Worm (Caenorhabditis elegans) whole organism, late embryonic: ENCODE results near the gene ZK792.7.

Experiments used
- C38D4.7 ChIP-seq: fragments of 200-800 bp; sonication (Bioruptor generic); optimal IDR thresholded peaks from 2 replicates; lab custom pipeline; 2018; ENCODE audit warnings: mild to moderate bottlenecking, missing genetic modification characterization, moderate library complexity, missing compliant biosample characterization
- F13H6.1 ChIP-seq: sonication (generic microtip); optimal IDR thresholded peaks from 2 replicates; lab custom pipeline; 2016; ENCODE audit warnings: missing genetic modification characterization, missing compliant biosample characterization
- K09A11.1 ChIP-seq: sonication (generic microtip); optimal IDR thresholded peaks from 2 replicates; lab custom pipeline; 2017; ENCODE audit warnings: antibody characterized with exemption, mild to moderate bottlenecking, missing genetic modification characterization, missing compliant biosample characterization; ENCODE audit not compliant: insufficient read depth
- T23F11.4 ChIP-seq: fragments of 200-800 bp; sonication (Bioruptor generic); optimal IDR thresholded peaks from 2 replicates; lab custom pipeline; 2018; ENCODE audit warnings: mild to moderate bottlenecking, missing genetic modification characterization, missing compliant biosample characterization
- ama-1 ChIP-seq: fragments of 150-350 bp; optimal IDR thresholded peaks from 2 replicates; lab custom pipeline; 2014
- ceh-24 ChIP-seq: sonication (generic microtip); optimal IDR thresholded peaks from 2 replicates; lab custom pipeline; 2016; ENCODE audit warnings: mild to moderate bottlenecking, missing genetic modification characterization, missing compliant biosample characterization
- ceh-30 ChIP-seq: fragments of 150-350 bp; optimal IDR thresholded peaks from 2 replicates; lab custom pipeline; 2014; ENCODE audit warnings: missing biosample characterization, missing genetic modification characterization
- ceh-34 ChIP-seq: sonication (generic microtip); optimal IDR thresholded peaks from 2 replicates; lab custom pipeline; 2016; ENCODE audit warnings: mild to moderate bottlenecking, missing genetic modification characterization, missing compliant biosample characterization
- ceh-45 ChIP-seq: fragments of 200-800 bp; sonication (Bioruptor generic); IDR thresholded peaks from 2 replicates; pipeline ENCODE4 v1.3.6; 2022; ENCODE audit warnings: missing genetic modification reagents, missing genetic modification characterization, missing compliant biosample characterization
- ceh-6 ChIP-seq: fragments of 200-800 bp; sonication (Bioruptor generic); optimal IDR thresholded peaks from 2 replicates; lab custom pipeline; 2018; ENCODE audit warnings: mild to moderate bottlenecking, missing genetic modification characterization, missing compliant biosample characterization
- che-1 ChIP-seq: sonication (generic microtip); optimal IDR thresholded peaks from 2 replicates; lab custom pipeline; 2016; ENCODE audit warnings: mild to moderate bottlenecking, missing genetic modification characterization, missing compliant biosample characterization
- dve-1 ChIP-seq: sonication (generic microtip); optimal IDR thresholded peaks from 2 replicates; lab custom pipeline; 2017; ENCODE audit warnings: antibody characterized with exemption, mild to moderate bottlenecking, missing genetic modification characterization, missing compliant biosample characterization
- eyg-1 ChIP-seq: sonication (generic microtip); optimal IDR thresholded peaks from 2 replicates; lab custom pipeline; 2016; ENCODE audit warnings: missing genotype, missing genetic modification characterization, missing compliant biosample characterization
- fax-1 ChIP-seq: sonication (generic microtip); optimal IDR thresholded peaks from 2 replicates; lab custom pipeline; 2016; ENCODE audit warnings: missing genotype, missing genetic modification characterization, missing compliant biosample characterization
- fkh-10 ChIP-seq: fragments of 150-350 bp; optimal IDR thresholded peaks from 2 replicates; lab custom pipeline; 2014; ENCODE audit warnings: missing biosample characterization, missing genetic modification reagents, missing genetic modification characterization
- hlh-13 ChIP-seq: fragments of 200-800 bp; sonication (Bioruptor generic); optimal IDR thresholded peaks from 2 replicates; lab custom pipeline; 2018; ENCODE audit warnings: mild to moderate bottlenecking, missing genetic modification characterization, missing compliant biosample characterization
- hlh-30 ChIP-seq: sonication (generic microtip); optimal IDR thresholded peaks from 2 replicates; lab custom pipeline; 2017; ENCODE audit warnings: antibody characterized with exemption, missing genetic modification characterization, missing compliant biosample characterization; ENCODE audit not compliant: insufficient read depth
- hlh-6 ChIP-seq: sonication (generic microtip); optimal IDR thresholded peaks from 2 replicates; lab custom pipeline; 2016; ENCODE audit warnings: missing genotype, missing genetic modification characterization, missing compliant biosample characterization
- hlh-8 ChIP-seq: sonication (generic microtip); optimal IDR thresholded peaks from 2 replicates; lab custom pipeline; 2016; ENCODE audit warnings: missing genotype, missing genetic modification characterization, missing compliant biosample characterization
- madf-2 ChIP-seq: sonication (generic microtip); optimal IDR thresholded peaks from 2 replicates; lab custom pipeline; 2017; ENCODE audit warnings: missing genetic modification characterization, missing compliant biosample characterization
- nhr-232 ChIP-seq: sonication (generic microtip); optimal IDR thresholded peaks from 2 replicates; lab custom pipeline; 2016; ENCODE audit warnings: missing genetic modification characterization, missing compliant biosample characterization
- odd-2 ChIP-seq: sonication (generic microtip); optimal IDR thresholded peaks from 2 replicates; lab custom pipeline; 2017; ENCODE audit warnings: antibody characterized with exemption, mild to moderate bottlenecking, missing genetic modification characterization, missing compliant biosample characterization
- pag-3 ChIP-seq: sonication (generic microtip); optimal IDR thresholded peaks from 2 replicates; lab custom pipeline; 2016; ENCODE audit warnings: missing compliant biosample characterization, missing genetic modification characterization, borderline replicate concordance
- pha-2 ChIP-seq: sonication (generic microtip); optimal IDR thresholded peaks from 2 replicates; lab custom pipeline; 2017; ENCODE audit warnings: mild to moderate bottlenecking, missing genetic modification characterization, missing compliant biosample characterization
- pha-4 ChIP-seq: fragments of 150-350 bp; optimal IDR thresholded peaks from 2 replicates; lab custom pipeline; 2018; ENCODE audit warnings: missing biosample characterization, missing genetic modification reagents, missing genetic modification characterization
- pqm-1 ChIP-seq: sonication (generic microtip); optimal IDR thresholded peaks from 2 replicates; lab custom pipeline; 2016; ENCODE audit warnings: missing genetic modification characterization, missing compliant biosample characterization
- pros-1 ChIP-seq: fragments of 150-350 bp; optimal IDR thresholded peaks from 2 replicates; lab custom pipeline; 2014; ENCODE audit warnings: missing biosample characterization, missing genetic modification reagents, missing genetic modification characterization
- rnt-1 ChIP-seq: sonication (generic microtip); optimal IDR thresholded peaks from 2 replicates; lab custom pipeline; 2016; ENCODE audit warnings: missing genetic modification characterization, missing compliant biosample characterization
- sox-2 ChIP-seq: fragments of 200-800 bp; sonication (Bioruptor generic); IDR thresholded peaks from 2 replicates; pipeline ENCODE4 v1.3.6; 2022; ENCODE audit warnings: missing genetic modification reagents, missing genetic modification characterization, missing compliant biosample characterization
- sox-4 ChIP-seq: sonication (generic microtip); optimal IDR thresholded peaks from 2 replicates; lab custom pipeline; 2017; ENCODE audit warnings: mild to moderate bottlenecking, missing genetic modification characterization, inconsistent platforms, missing compliant biosample characterization
- syd-9 ChIP-seq: sonication (generic microtip); optimal IDR thresholded peaks from 2 replicates; lab custom pipeline; 2016; ENCODE audit warnings: mild to moderate bottlenecking, missing genetic modification characterization, moderate library complexity, missing compliant biosample characterization
- tbx-2 ChIP-seq: sonication (generic microtip); optimal IDR thresholded peaks from 2 replicates; lab custom pipeline; 2016; ENCODE audit warnings: missing genetic modification characterization, missing compliant biosample characterization
- unc-86 ChIP-seq: sonication (generic microtip); optimal IDR thresholded peaks from 2 replicates; lab custom pipeline; 2016; ENCODE audit warnings: missing genetic modification characterization, missing compliant biosample characterization
- zip-5 ChIP-seq: sonication (generic microtip); optimal IDR thresholded peaks from 2 replicates; lab custom pipeline; 2016; ENCODE audit warnings: missing genetic modification characterization, missing compliant biosample characterization

Gene ZK792.7

DNA sequence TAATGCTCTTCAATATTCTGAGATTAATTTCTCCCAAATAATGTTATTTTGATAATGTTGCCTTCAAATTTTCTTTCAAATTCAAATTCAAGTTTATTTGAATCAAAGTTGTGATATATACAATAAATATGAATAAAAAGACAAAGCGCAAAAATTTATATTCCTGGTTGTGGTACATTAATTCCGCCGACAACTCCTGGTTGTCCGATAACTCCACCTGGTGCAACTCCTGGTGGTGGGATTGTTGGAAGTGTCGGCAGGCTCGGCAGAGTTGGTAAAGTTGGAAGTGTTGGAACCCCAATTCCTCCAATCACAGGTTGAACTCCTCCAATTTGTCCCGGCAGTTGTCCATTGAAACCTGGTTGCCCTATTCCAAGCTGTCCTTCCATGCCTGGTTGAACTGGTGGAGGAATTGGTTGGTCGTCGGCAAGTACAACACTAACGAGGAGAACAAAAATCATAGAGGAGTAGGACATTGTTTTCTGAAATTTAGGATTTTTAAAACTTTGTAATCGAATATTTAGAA lies 43.9 kb downstream of the ZK792.7 start, which contains the start of gene K01A6.7:
K01A6.7 (minus strand) TSS at position 476 of the 526 bp plus-strand sequence.
- no peak for TF ChIP-seq fax-1 (tag; lab: Kevin White, UChicago)
- TF ChIP-seq ceh-34 (tag; lab: Kevin White, UChicago): no peak
- TF ChIP-seq sox-4 (tag; lab: Kevin White, UChicago): no peak

DNA sequence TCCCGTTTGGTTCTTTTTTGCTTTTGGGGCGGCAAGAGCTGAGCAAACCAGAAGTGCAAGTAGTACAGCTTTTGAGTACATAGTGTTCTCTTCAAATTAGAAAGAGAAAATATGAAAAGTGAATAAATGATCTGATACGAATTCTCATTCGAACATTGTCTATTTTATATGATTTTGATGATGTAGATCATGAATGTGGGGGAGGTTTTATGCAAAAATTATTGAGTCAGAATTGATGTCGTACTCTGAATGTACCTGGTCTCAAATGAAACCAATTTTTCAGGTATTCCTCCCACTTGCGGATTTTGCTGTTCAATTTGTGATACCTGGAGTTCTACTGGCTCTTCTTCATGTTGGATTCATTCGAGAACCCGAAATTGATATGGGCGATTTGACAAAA lies 46.0 kb downstream of the ZK792.7 start, which contains the start of gene K01A6.4:
K01A6.4 (minus strand) TSS at position 101 of the 400 bp plus-strand sequence.
- TF ChIP-seq T23F11.4 (GFP tag; lab: Kevin White, UChicago): no peak
- no peak for TF ChIP-seq eyg-1 (tag; lab: Kevin White, UChicago)
- TF ChIP-seq hlh-13 (GFP tag; lab: Kevin White, UChicago): no peak
- TF ChIP-seq ama-1 (lab: Kevin White, UChicago): no peak
- no peak for TF ChIP-seq pqm-1 (tag; lab: Kevin White, UChicago)
- TF ChIP-seq unc-86 (tag; lab: Kevin White, UChicago): no peak
- no peak for TF ChIP-seq C38D4.7 (GFP tag; lab: Kevin White, UChicago)
- no peak for TF ChIP-seq ceh-30 (tag; lab: Kevin White, UChicago)
- no peak for TF ChIP-seq zip-5 (tag; lab: Kevin White, UChicago)
- no peak for TF ChIP-seq dve-1 (tag; lab: Kevin White, UChicago)
- no peak for TF ChIP-seq F13H6.1
- TF ChIP-seq hlh-30 (tag; lab: Kevin White, UChicago): no peak
- TF ChIP-seq pha-2 (tag; lab: Kevin White, UChicago): no peak
- no peak for TF ChIP-seq pag-3
- no peak for TF ChIP-seq ceh-45 (GFP tag; lab: Robert Waterston, UW)

DNA sequence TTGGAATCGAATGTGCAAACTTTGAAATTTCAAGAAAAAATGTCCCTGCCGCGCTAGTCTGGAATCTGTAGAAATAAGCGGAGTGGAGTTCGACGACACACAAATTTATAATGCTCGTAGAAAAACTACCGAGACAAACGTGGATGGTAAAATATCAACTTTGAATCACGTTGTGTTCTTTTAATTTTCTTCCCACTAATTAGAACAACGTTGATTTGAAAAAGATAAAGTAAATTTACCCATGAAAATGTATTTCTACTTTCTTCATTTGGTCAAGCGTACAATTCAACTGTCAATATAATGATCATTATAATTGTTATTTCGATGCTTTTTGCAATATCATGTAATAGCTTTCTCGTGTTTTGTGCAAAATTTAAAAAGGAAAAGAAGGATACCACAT lies 48.2 kb downstream of the ZK792.7 start, which contains the start of gene K01A6.5:
K01A6.5 (plus strand) TSS at position 301 of the 400 bp plus-strand sequence.
- TF ChIP-seq ama-1 (lab: Kevin White, UChicago) (no peak), sox-2 (GFP tag; lab: Robert Waterston, UW) (no peak), nhr-232 (no peak), syd-9 (tag; lab: Kevin White, UChicago) (no peak), ceh-6 (no peak), pha-4 (tag; lab: Kevin White, UChicago) (no peak), tbx-2 (tag; lab: Kevin White, UChicago) (no peak), hlh-6 (tag; lab: Kevin White, UChicago) (no peak), odd-2 (tag; lab: Kevin White, UChicago) (no peak), madf-2 (tag; lab: Kevin White, UChicago) (no peak), K09A11.1 (tag; lab: Kevin White, UChicago) (no peak), fax-1 (tag; lab: Kevin White, UChicago) (no peak), hlh-8 (tag; lab: Kevin White, UChicago) (no peak), fkh-10 (GFP tag; lab: Kevin White, UChicago) (no peak), pqm-1 (tag; lab: Kevin White, UChicago) (no peak)

DNA sequence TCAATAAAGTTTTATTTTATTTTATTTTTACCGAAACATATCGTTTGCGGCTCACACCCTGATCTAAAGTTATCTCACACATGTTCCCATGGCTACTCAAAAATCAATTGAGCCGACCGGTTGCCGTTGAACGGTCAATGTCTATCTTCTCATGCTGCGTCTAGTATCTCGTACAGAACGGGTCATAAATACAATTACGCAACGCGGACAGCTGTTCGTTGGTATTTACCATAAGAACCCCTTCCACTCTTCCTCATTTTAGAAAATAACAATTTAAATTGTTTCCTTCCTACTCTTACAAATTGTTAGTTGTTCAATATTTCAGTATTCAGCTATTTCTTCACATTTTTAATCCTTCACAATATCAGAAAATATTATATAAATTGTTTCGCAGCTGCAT lies 49.6 kb downstream of the ZK792.7 start:
- no peak for TF ChIP-seq hlh-6 (tag; lab: Kevin White, UChicago)
- no peak for TF ChIP-seq rnt-1
- no peak for TF ChIP-seq che-1 (tag; lab: Kevin White, UChicago)
- TF ChIP-seq T23F11.4 (GFP tag; lab: Kevin White, UChicago): no peak
- TF ChIP-seq pros-1 (tag; lab: Kevin White, UChicago): no peak
- no peak for TF ChIP-seq ceh-6
- no peak for TF ChIP-seq ceh-24
- no peak for TF ChIP-seq zip-5 (tag; lab: Kevin White, UChicago)
